Comparison of ENCODE assay signal across 4 fruit fly cellular contexts in genomic region chr3R:8153958-8154606, dm6.
TF ChIP-seq lines count a peak whose summit lies in the region.

No protein-coding gene starts in this region.

- no peak for TF ChIP-seq CTCF in whole organism, embryonic (GFP tag; optimal IDR thresholded peaks at IDR 0.05; lab: Kevin White, UChicago)

TF ChIP-seq in whole organism, embryonic, 481 proteins besides CTCF, POLR2A, EP300 and RAD21 (continues in another document):
- TF ChIP-seq chm (GFP tag; IDR thresholded peaks at IDR 0.05; lab: Robert Waterston, UW) (0 out of 2 replicates have a peak, but pooled peaks have one; percentile 13), CG2678 (tag; optimal IDR thresholded peaks at IDR 0.05; lab: Kevin White, UChicago) (peak; percentile 20), Dfd (GFP tag; optimal IDR thresholded peaks at IDR 0.05; lab: Kevin White, UChicago) (no peak), insv (GFP tag; optimal IDR thresholded peaks at IDR 0.05; lab: Kevin White, UChicago) (no peak), Dad (GFP tag; optimal IDR thresholded peaks at IDR 0.05; lab: Kevin White, UChicago) (no peak), CG12391 (tag; optimal IDR thresholded peaks at IDR 0.05; lab: Kevin White, UChicago) (no peak), CG10979 (tag; optimal IDR thresholded peaks at IDR 0.05; lab: Kevin White, UChicago) (peak; percentile 24), cas (GFP tag; IDR thresholded peaks at IDR 0.05; lab: Robert Waterston, UW) (no peak), unc-4 (GFP tag; IDR thresholded peaks at IDR 0.05; lab: Robert Waterston, UW; ENCODE audit: partially characterized antibody) (no peak), grn (GFP tag; optimal IDR thresholded peaks at IDR 0.05; lab: Kevin White, UChicago) (peak; percentile 71), lbe (GFP tag; optimal IDR thresholded peaks at IDR 0.05; lab: Kevin White, UChicago) (peak; percentile 62), TFAM (GFP tag; optimal IDR thresholded peaks at IDR 0.05; lab: Kevin White, UChicago) (no peak), Xrp1 (GFP tag; IDR thresholded peaks at IDR 0.05; lab: Robert Waterston, UW) (peak; percentile 22; the same call in 1 of the 2 replicates), CG8924 (tag; optimal IDR thresholded peaks at IDR 0.05; lab: Kevin White, UChicago) (no peak), Dip2 (GFP tag; IDR thresholded peaks at IDR 0.05; lab: Robert Waterston, UW) (no peak), CG2712 (tag; optimal IDR thresholded peaks at IDR 0.05; lab: Kevin White, UChicago) (peak; percentile 50), Nf-YC (tag; optimal IDR thresholded peaks at IDR 0.05; lab: Kevin White, UChicago) (no peak), CG1647 (GFP tag; optimal IDR thresholded peaks at IDR 0.05; lab: Kevin White, UChicago) (no peak), vvl (GFP tag; IDR thresholded peaks at IDR 0.05; lab: Robert Waterston, UW) (0 out of 2 replicates have a peak, but pooled peaks have one; percentile 13), row (GFP tag; IDR thresholded peaks at IDR 0.05; lab: Robert Waterston, UW) (peak; percentile 40; the same call in 2 of the 3 replicates), CG6175 (GFP tag; IDR thresholded peaks at IDR 0.05; lab: Robert Waterston, UW) (no peak), CG15011 (GFP tag; optimal IDR thresholded peaks at IDR 0.05; lab: Kevin White, UChicago) (no peak)

TF ChIP-seq in whole organism, prepupa, 60 proteins besides CTCF, POLR2A, EP300 and RAD21 (continues in another document):
- TF ChIP-seq acj6 (GFP tag; optimal IDR thresholded peaks at IDR 0.05; lab: Kevin White, UChicago) (peak; percentile 62), CG6854 (GFP tag; optimal IDR thresholded peaks at IDR 0.05; lab: Kevin White, UChicago) (no peak), svp (GFP tag; lab: Kevin White, UChicago) (peak; percentile 77), Blimp-1 (GFP tag; optimal IDR thresholded peaks at IDR 0.05; lab: Kevin White, UChicago) (peak; percentile 46), CG11902 (GFP tag; optimal IDR thresholded peaks at IDR 0.05; lab: Kevin White, UChicago) (peak; percentile 1), Ets96B (tag; optimal IDR thresholded peaks at IDR 0.05; lab: Kevin White, UChicago) (peak; percentile 80), CG11294 (GFP tag; IDR thresholded peaks at IDR 0.05; lab: Robert Waterston, UW) (peak; percentile 50; the same call in 1 of the 2 replicates), fkh (GFP tag; optimal IDR thresholded peaks at IDR 0.05; lab: Kevin White, UChicago) (no peak), Eip75B (GFP tag; optimal IDR thresholded peaks at IDR 0.05; lab: Kevin White, UChicago) (peak; percentile 34), CG10631 (GFP tag; optimal IDR thresholded peaks at IDR 0.05; lab: Kevin White, UChicago) (peak; percentile 75), CG31627 (GFP tag; optimal IDR thresholded peaks at IDR 0.05; lab: Kevin White, UChicago) (peak; percentile 28), Hr39 (GFP tag; optimal IDR thresholded peaks at IDR 0.05; lab: Kevin White, UChicago) (peak; percentile 36), pdm3 (GFP tag; optimal IDR thresholded peaks at IDR 0.05; lab: Kevin White, UChicago) (peak; percentile 20), CG6163 (GFP tag; IDR thresholded peaks at IDR 0.05; lab: Robert Waterston, UW) (peak; percentile 85), CG15336 (GFP tag; IDR thresholded peaks at IDR 0.05; lab: Robert Waterston, UW) (peak; percentile 69), CG7368 (GFP tag; optimal IDR thresholded peaks at IDR 0.05; lab: Kevin White, UChicago) (peak; percentile 42), CG32006 (GFP tag; optimal IDR thresholded peaks at IDR 0.05; lab: Kevin White, UChicago) (peak; percentile 69), topi (GFP tag; optimal IDR thresholded peaks at IDR 0.05; lab: Kevin White, UChicago) (peak; percentile 53), salr (GFP tag; optimal IDR thresholded peaks at IDR 0.05; lab: Kevin White, UChicago) (peak; percentile 20 to 45), CG34406 (GFP tag; optimal IDR thresholded peaks at IDR 0.05; lab: Kevin White, UChicago) (peak; percentile 49), Lpt (GFP tag; optimal IDR thresholded peaks at IDR 0.05; lab: Kevin White, UChicago) (peak; percentile 16), CG4318 (GFP tag; optimal IDR thresholded peaks at IDR 0.05; lab: Kevin White, UChicago) (no peak), Smox (GFP tag; optimal IDR thresholded peaks at IDR 0.05; lab: Kevin White, UChicago) (peak; percentile 64), Met (GFP tag; optimal IDR thresholded peaks at IDR 0.05; lab: Kevin White, UChicago) (peak; percentile 61)

TF ChIP-seq in whole organism, pupa, 21 proteins besides CTCF, POLR2A, EP300 and RAD21:
- TF ChIP-seq CG9948 (tag; optimal IDR thresholded peaks at IDR 0.05; lab: Kevin White, UChicago): peak; percentile 69
- peak; percentile 74 for TF ChIP-seq Pif1B (GFP tag; optimal IDR thresholded peaks at IDR 0.05; lab: Kevin White, UChicago)
- peak; percentile 66 for TF ChIP-seq CG8301 (tag; optimal IDR thresholded peaks at IDR 0.05; lab: Kevin White, UChicago)
- no peak for TF ChIP-seq gl (tag; optimal IDR thresholded peaks at IDR 0.05; lab: Kevin White, UChicago)
- no peak for TF ChIP-seq rn (GFP tag; IDR thresholded peaks at IDR 0.05; lab: Robert Waterston, UW)
- peak; percentile 74 for TF ChIP-seq CG14655 (GFP tag; optimal IDR thresholded peaks at IDR 0.05; lab: Kevin White, UChicago)
- peak; percentile 61 for TF ChIP-seq CG15710 (tag; optimal IDR thresholded peaks at IDR 0.05; lab: Kevin White, UChicago)
- no peak for TF ChIP-seq EcR (GFP tag; optimal IDR thresholded peaks at IDR 0.05; lab: Kevin White, UChicago)
- peak; percentile 53 for TF ChIP-seq Ets98B (GFP tag; IDR thresholded peaks at IDR 0.05; lab: Robert Waterston, UW)
- TF ChIP-seq D1 (tag; optimal IDR thresholded peaks at IDR 0.05; lab: Kevin White, UChicago): peak; percentile 1
- TF ChIP-seq Pif1A (GFP tag; optimal IDR thresholded peaks at IDR 0.05; lab: Kevin White, UChicago): peak; percentile 45
- peak; percentile 82 for TF ChIP-seq fd96Ca (GFP tag; IDR thresholded peaks at IDR 0.05; lab: Robert Waterston, UW)
- no peak for TF ChIP-seq CG13204 (GFP tag; optimal IDR thresholded peaks at IDR 0.05; lab: Kevin White, UChicago)
- peak; percentile 70 for TF ChIP-seq CG8159 (tag; optimal IDR thresholded peaks at IDR 0.05; lab: Kevin White, UChicago)
- peak; percentile 60 for TF ChIP-seq Snoo (tag; optimal IDR thresholded peaks at IDR 0.05; lab: Kevin White, UChicago)
- peak; percentile 66 for TF ChIP-seq CG17806 (tag; optimal IDR thresholded peaks at IDR 0.05; lab: Kevin White, UChicago)
- TF ChIP-seq CG34367 (tag; optimal IDR thresholded peaks at IDR 0.05; lab: Kevin White, UChicago): peak; percentile 31
- TF ChIP-seq CG32121 (GFP tag; IDR thresholded peaks at IDR 0.05; lab: Robert Waterston, UW): 0 out of 2 replicates have a peak, but pooled peaks have one; percentile 22
- peak; percentile 79 for TF ChIP-seq CG4496 (GFP tag; IDR thresholded peaks at IDR 0.05; lab: Robert Waterston, UW)
- peak; percentile 47; the same call in 1 of the 2 replicates for TF ChIP-seq CG12605 (GFP tag; IDR thresholded peaks at IDR 0.05; lab: Robert Waterston, UW)
- TF ChIP-seq CG10348 (GFP tag; IDR thresholded peaks at IDR 0.05; lab: Robert Waterston, UW): no peak

TF ChIP-seq in whole organism, wandering third instar larva, 38 proteins besides CTCF, POLR2A, EP300 and RAD21:
- peak; percentile 9 for TF ChIP-seq br (GFP tag; optimal IDR thresholded peaks at IDR 0.05; lab: Kevin White, UChicago)
- peak; percentile 55 for TF ChIP-seq dmrt93B (GFP tag; optimal IDR thresholded peaks at IDR 0.05; lab: Kevin White, UChicago)
- TF ChIP-seq woc (GFP tag; optimal IDR thresholded peaks at IDR 0.05; lab: Kevin White, UChicago): peak; percentile 49
- TF ChIP-seq usp (GFP tag; optimal IDR thresholded peaks at IDR 0.05; lab: Kevin White, UChicago): no peak
- peak; percentile 79 for TF ChIP-seq psq (GFP tag; optimal IDR thresholded peaks at IDR 0.05; lab: Kevin White, UChicago)
- no peak for TF ChIP-seq GATAd (GFP tag; optimal IDR thresholded peaks at IDR 0.05; lab: Kevin White, UChicago)
- peak; percentile 73 for TF ChIP-seq Sp1 (GFP tag; optimal IDR thresholded peaks at IDR 0.05; lab: Kevin White, UChicago)
- peak; percentile 66 for TF ChIP-seq sage (GFP tag; optimal IDR thresholded peaks at IDR 0.05; lab: Kevin White, UChicago)
- peak; percentile 19 for TF ChIP-seq Jra (GFP tag; optimal IDR thresholded peaks at IDR 0.05; lab: Kevin White, UChicago)
- peak; percentile 46 for TF ChIP-seq ey (GFP tag; optimal IDR thresholded peaks at IDR 0.05; lab: Kevin White, UChicago)
- peak; percentile 78 for TF ChIP-seq HLH106 (tag; optimal IDR thresholded peaks at IDR 0.05; lab: Kevin White, UChicago)
- TF ChIP-seq pan (optimal IDR thresholded peaks at IDR 0.05; lab: Kevin White, UChicago): no peak
- no peak for TF ChIP-seq Hr78 (GFP tag; optimal IDR thresholded peaks at IDR 0.05; lab: Kevin White, UChicago)
- TF ChIP-seq OdsH (GFP tag; optimal IDR thresholded peaks at IDR 0.05; lab: Kevin White, UChicago): peak; percentile 80
- TF ChIP-seq brk (GFP tag; optimal IDR thresholded peaks at IDR 0.05; lab: Kevin White, UChicago): peak; percentile 87
- TF ChIP-seq foxo (GFP tag; optimal IDR thresholded peaks at IDR 0.05; lab: Kevin White, UChicago): peak in 1 of 2 experiments; percentile 81
- TF ChIP-seq rgr (GFP tag; optimal IDR thresholded peaks at IDR 0.05; lab: Kevin White, UChicago): peak; percentile 78
- peak; percentile 32 for TF ChIP-seq Rel (GFP tag; optimal IDR thresholded peaks at IDR 0.05; lab: Kevin White, UChicago)
- TF ChIP-seq Rel (tag; optimal IDR thresholded peaks at IDR 0.05; lab: Kevin White, UChicago): no peak
- TF ChIP-seq CrebA (GFP tag; optimal IDR thresholded peaks at IDR 0.05; lab: Kevin White, UChicago; ENCODE audit: borderline replicate concordance): no peak
- peak; percentile 69 for TF ChIP-seq fru (GFP tag; optimal IDR thresholded peaks at IDR 0.05; lab: Kevin White, UChicago)
- TF ChIP-seq tai (GFP tag; optimal IDR thresholded peaks at IDR 0.05; lab: Kevin White, UChicago): peak; percentile 16
- peak; percentile 65 for TF ChIP-seq Hnf4 (GFP tag; optimal IDR thresholded peaks at IDR 0.05; lab: Kevin White, UChicago)
- TF ChIP-seq h (GFP tag; optimal IDR thresholded peaks at IDR 0.05; lab: Kevin White, UChicago): peak; percentile 73

Comparison
In these comparisons a context has a peak if more than half of its experiments do, and no peak if none do; other contexts are left out.
1. Of the 7 proteins assayed by ChIP-seq in both whole organism, embryonic and whole organism, prepupa: peak only in whole organism, embryonic: none; only in whole organism, prepupa: Blimp-1, CG16779, Gug, Hr39, Lpt and Sox102F; in both: none; in neither: 1.